Fruit fly (Drosophila melanogaster) whole organism, wandering third instar larva: Measurements from ENCODE around the gene NijB.

ENCODE experiments used
- Abd-B ChIP-seq: fragments of >200 bp; optimal IDR thresholded peaks from 2 replicates; lab custom pipeline; 2017; ENCODE audit warnings: missing biosample characterization, missing genetic modification characterization
- CG32264 ChIP-seq: fragments of 200-800 bp; sonication (Bioruptor generic); optimal IDR thresholded peaks from 2 replicates; lab custom pipeline; 2016; ENCODE audit warnings: missing biosample characterization, missing genetic modification characterization
- CG9705 ChIP-seq: fragments of 200-800 bp; sonication (Bioruptor generic); optimal IDR thresholded peaks from 2 replicates; lab custom pipeline; 2018; ENCODE audit warnings: missing biosample characterization, mild to moderate bottlenecking, missing genetic modification characterization
- CrebA ChIP-seq: fragments of 200-800 bp; sonication (Bioruptor generic); optimal IDR thresholded peaks from 2 replicates; lab custom pipeline; 2016; ENCODE audit warnings: missing biosample characterization, mild to moderate bottlenecking, missing genetic modification characterization, borderline replicate concordance
- Dfd ChIP-seq: fragments of >200 bp; optimal IDR thresholded peaks from 2 replicates; lab custom pipeline; 2017; ENCODE audit warnings: missing biosample characterization, missing genetic modification characterization
- Dif ChIP-seq: fragments of 200-275, 200-300 bp; sonication (Bioruptor generic); optimal IDR thresholded peaks from 2 replicates; lab custom pipeline; 2018; ENCODE audit warnings: missing biosample characterization, missing genetic modification characterization; ENCODE audit not compliant: partially characterized antibody
- GATAd ChIP-seq: sonication (Bioruptor generic); optimal IDR thresholded peaks from 2 replicates; lab custom pipeline; 2016; ENCODE audit warnings: missing biosample characterization, missing genetic modification characterization
- HLH106 ChIP-seq: fragments of 200-800 bp; optimal IDR thresholded peaks from 3 replicates; lab custom pipeline; 2019; ENCODE audit warnings: missing biosample characterization, mild to moderate bottlenecking, missing genetic modification characterization, moderate library complexity
- Hnf4 ChIP-seq: fragments of 200-800 bp; sonication (Bioruptor generic); optimal IDR thresholded peaks from 2 replicates; lab custom pipeline; 2016; ENCODE audit warnings: missing biosample characterization, mild to moderate bottlenecking, missing genetic modification characterization
- Hr78 ChIP-seq: fragments of >200 bp; optimal IDR thresholded peaks from 2 replicates; lab custom pipeline; 2017; ENCODE audit warnings: missing biosample characterization, missing genetic modification characterization
- Hr83 ChIP-seq: fragments of 200-300 bp; sonication (Bioruptor generic); optimal IDR thresholded peaks from 2 replicates; lab custom pipeline; 2016; ENCODE audit warnings: missing biosample characterization, mild to moderate bottlenecking, missing genetic modification characterization, moderate library complexity; ENCODE audit not compliant: poor library complexity, severe bottlenecking
- Jra ChIP-seq: sonication (Bioruptor generic); optimal IDR thresholded peaks from 2 replicates; lab custom pipeline; 2016; ENCODE audit warnings: missing biosample characterization, missing genetic modification characterization
- Mio ChIP-seq: sonication (Bioruptor generic); optimal IDR thresholded peaks from 2 replicates; lab custom pipeline; 2016; ENCODE audit warnings: missing biosample characterization, missing genetic modification characterization
- Myc ChIP-seq: fragments of >200 bp; optimal IDR thresholded peaks from 2 replicates; lab custom pipeline; 2017
- N ChIP-seq: fragments of >200 bp; optimal IDR thresholded peaks from 2 replicates; lab custom pipeline; 2018; ENCODE audit warnings: missing biosample characterization, missing external identifiers, missing genetic modification characterization
- OdsH ChIP-seq: fragments of 200-800 bp; sonication (Bioruptor generic); optimal IDR thresholded peaks from 2 replicates; lab custom pipeline; 2016; ENCODE audit warnings: missing biosample characterization, mild to moderate bottlenecking, missing genetic modification characterization
- Rel ChIP-seq, 2 experiments: fragments of 200-800 bp; sonication (Bioruptor generic) in 1 of 2; optimal IDR thresholded peaks; 2 replicates in 1 of 2; 3 replicates in 1 of 2; lab custom pipeline; 2016 to 2019; ENCODE audit warnings: mild to moderate bottlenecking in 2 of 2, missing biosample characterization in 2 of 2, missing genetic modification characterization in 2 of 2, moderate library complexity in 1 of 2
- Sp1 ChIP-seq: fragments of 200-800 bp; sonication (Bioruptor generic); optimal IDR thresholded peaks from 3 replicates; lab custom pipeline; 2019; ENCODE audit warnings: missing biosample characterization, mild to moderate bottlenecking, missing genetic modification characterization, moderate library complexity
- Vsx2 ChIP-seq: fragments of 200-300, 225-300 bp; sonication (Bioruptor generic); optimal IDR thresholded peaks from 2 replicates; lab custom pipeline; 2018; ENCODE audit warnings: missing biosample characterization, missing genetic modification characterization; ENCODE audit not compliant: partially characterized antibody
- br ChIP-seq: fragments of 200-800 bp; sonication (Bioruptor generic); optimal IDR thresholded peaks from 2 replicates; lab custom pipeline; 2016; ENCODE audit warnings: missing biosample characterization, missing genetic modification characterization
- brk ChIP-seq: fragments of 200-800 bp; sonication (Bioruptor generic); optimal IDR thresholded peaks from 2 replicates; lab custom pipeline; 2016; ENCODE audit warnings: missing biosample characterization, mild to moderate bottlenecking, missing genetic modification characterization
- dl ChIP-seq, 2 experiments: fragments of 175-275, 200-275 bp in 1 of 2; fragments of 200-275 bp in 1 of 2; sonication (Bioruptor generic); optimal IDR thresholded peaks; lab custom pipeline; 2018; ENCODE audit warnings: mild to moderate bottlenecking in 2 of 2, missing biosample characterization in 2 of 2, missing genetic modification characterization in 2 of 2, moderate library complexity in 2 of 2; ENCODE audit not compliant: partially characterized antibody in 2 of 2, insufficient read depth in 1 of 2
- dmrt93B ChIP-seq: fragments of 200-800 bp; sonication (Bioruptor generic); optimal IDR thresholded peaks from 2 replicates; lab custom pipeline; 2018; ENCODE audit warnings: missing biosample characterization, mild to moderate bottlenecking, missing genetic modification characterization
- dsf ChIP-seq: sonication (Bioruptor generic); optimal IDR thresholded peaks from 2 replicates; lab custom pipeline; 2016; ENCODE audit warnings: missing biosample characterization, missing genetic modification characterization, borderline replicate concordance
- ey ChIP-seq: fragments of 200-800 bp; sonication (Bioruptor generic); optimal IDR thresholded peaks from 2 replicates; lab custom pipeline; 2016; ENCODE audit warnings: missing biosample characterization, missing genetic modification characterization
- foxo ChIP-seq, 2 experiments: fragments of 200-800 bp; sonication (Bioruptor generic); optimal IDR thresholded peaks; 2 replicates in 1 of 2; 3 replicates in 1 of 2; lab custom pipeline; 2016 to 2017; ENCODE audit warnings: missing biosample characterization in 2 of 2, missing genetic modification characterization in 2 of 2
- fru ChIP-seq: fragments of 200-800 bp; sonication (Bioruptor generic); optimal IDR thresholded peaks from 3 replicates; lab custom pipeline; 2016; ENCODE audit warnings: missing biosample characterization, mild to moderate bottlenecking, missing genetic modification characterization
- h ChIP-seq: fragments of 200-800 bp; sonication (Bioruptor generic); optimal IDR thresholded peaks from 3 replicates; lab custom pipeline; 2016; ENCODE audit warnings: missing biosample characterization, mild to moderate bottlenecking, missing genetic modification characterization
- jim ChIP-seq: fragments of 175-275, 200-325 bp; sonication (Bioruptor generic); optimal IDR thresholded peaks from 2 replicates; lab custom pipeline; 2016; ENCODE audit warnings: missing biosample characterization, mild to moderate bottlenecking, missing genetic modification characterization
- lola ChIP-seq: fragments of >200 bp; optimal IDR thresholded peaks from 2 replicates; lab custom pipeline; 2017; ENCODE audit warnings: missing biosample characterization, missing genetic modification characterization
- pan ChIP-seq: fragments of >200 bp; optimal IDR thresholded peaks from 2 replicates; lab custom pipeline; 2017
- psq ChIP-seq: fragments of 200-800 bp; sonication (Bioruptor generic); optimal IDR thresholded peaks from 3 replicates; lab custom pipeline; 2017; ENCODE audit warnings: missing biosample characterization, mild to moderate bottlenecking, missing genetic modification characterization, moderate library complexity
- rgr ChIP-seq: fragments of 200-800 bp; sonication (Bioruptor generic); optimal IDR thresholded peaks from 3 replicates; lab custom pipeline; 2016; ENCODE audit warnings: missing biosample characterization, mild to moderate bottlenecking, missing genetic modification characterization
- sage ChIP-seq: fragments of 200-800 bp; sonication (Bioruptor generic); optimal IDR thresholded peaks from 2 replicates; lab custom pipeline; 2016; ENCODE audit warnings: missing biosample characterization, mild to moderate bottlenecking, missing genetic modification characterization
- sv ChIP-seq: fragments of 200-800 bp; sonication (Bioruptor generic); optimal IDR thresholded peaks from 3 replicates; lab custom pipeline; 2016; ENCODE audit warnings: missing biosample characterization, missing genetic modification characterization
- tai ChIP-seq: sonication (Bioruptor generic); optimal IDR thresholded peaks from 2 replicates; lab custom pipeline; 2016; ENCODE audit warnings: missing biosample characterization, missing genetic modification characterization
- usp ChIP-seq: fragments of >200 bp; optimal IDR thresholded peaks from 2 replicates; lab custom pipeline; 2017; ENCODE audit warnings: missing biosample characterization, missing genetic modification characterization
- woc ChIP-seq: sonication (Bioruptor generic); optimal IDR thresholded peaks from 2 replicates; lab custom pipeline; 2016; ENCODE audit warnings: missing biosample characterization, mild to moderate bottlenecking, missing genetic modification characterization

NijB gene

DNA sequence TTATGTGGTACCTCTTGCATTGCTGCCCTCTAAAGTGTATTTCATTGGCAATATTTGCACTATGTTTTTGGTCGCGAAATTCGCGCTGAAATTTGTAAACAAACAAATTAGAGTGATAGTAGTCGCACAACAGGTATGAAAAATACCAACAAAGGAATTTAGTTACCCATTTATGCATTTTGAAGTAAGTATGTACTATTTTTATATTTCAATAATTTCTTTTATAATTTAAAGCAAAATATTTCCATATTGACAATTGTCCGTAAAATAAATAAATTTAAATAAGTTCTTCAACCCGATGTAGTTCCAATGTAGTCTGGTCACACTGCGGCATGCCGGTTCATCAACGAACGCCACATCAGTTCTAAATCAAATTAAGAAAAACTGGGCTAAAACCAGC lies 19.7 kb upstream of the NijB start, which contains the start of the genes Rad9 and Uggt:
TSS of gene Rad9 (minus strand) at position 114 of the 400 bp plus-strand sequence.
TSS of gene Uggt (plus strand) at position 308 of the 400 bp plus-strand sequence.
- TF ChIP-seq Hr83 (GFP tag; lab: Kevin White, UChicago) (no peak), psq (GFP tag; lab: Kevin White, UChicago) (peak; percentile 20)
- TF ChIP-seq, all 38 proteins: peak for 1

DNA sequence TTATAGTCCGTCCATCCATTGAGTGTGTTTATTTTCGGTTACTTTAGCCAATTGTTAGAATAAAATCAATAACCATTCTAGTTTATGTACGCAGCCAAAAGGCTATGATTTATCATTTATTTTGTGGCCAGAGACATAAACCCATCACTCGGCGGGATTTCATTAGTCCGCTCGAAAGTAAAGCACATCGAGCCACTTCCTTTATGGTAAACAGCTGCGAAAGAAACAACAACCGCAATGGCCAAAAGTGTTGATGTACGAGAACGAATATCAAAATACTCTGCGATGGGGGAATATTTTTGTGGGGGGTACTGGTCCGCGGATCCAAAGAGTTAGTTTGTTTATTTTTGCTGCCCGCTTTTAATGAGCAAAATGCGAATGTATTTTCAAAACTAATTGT lies 10.6 kb upstream of the NijB start:
- TF ChIP-seq lola (GFP tag; lab: Kevin White, UChicago) (no peak), dsf (GFP tag; lab: Kevin White, UChicago) (no peak), Rel (GFP tag; optimal IDR thresholded peaks at IDR 0.05; lab: Kevin White, UChicago) (no peak), Rel (tag; optimal IDR thresholded peaks at IDR 0.05; lab: Kevin White, UChicago) (no peak), pan (lab: Kevin White, UChicago) (no peak), psq (GFP tag; lab: Kevin White, UChicago) (no peak), sv (GFP tag; lab: Kevin White, UChicago) (no peak)

DNA sequence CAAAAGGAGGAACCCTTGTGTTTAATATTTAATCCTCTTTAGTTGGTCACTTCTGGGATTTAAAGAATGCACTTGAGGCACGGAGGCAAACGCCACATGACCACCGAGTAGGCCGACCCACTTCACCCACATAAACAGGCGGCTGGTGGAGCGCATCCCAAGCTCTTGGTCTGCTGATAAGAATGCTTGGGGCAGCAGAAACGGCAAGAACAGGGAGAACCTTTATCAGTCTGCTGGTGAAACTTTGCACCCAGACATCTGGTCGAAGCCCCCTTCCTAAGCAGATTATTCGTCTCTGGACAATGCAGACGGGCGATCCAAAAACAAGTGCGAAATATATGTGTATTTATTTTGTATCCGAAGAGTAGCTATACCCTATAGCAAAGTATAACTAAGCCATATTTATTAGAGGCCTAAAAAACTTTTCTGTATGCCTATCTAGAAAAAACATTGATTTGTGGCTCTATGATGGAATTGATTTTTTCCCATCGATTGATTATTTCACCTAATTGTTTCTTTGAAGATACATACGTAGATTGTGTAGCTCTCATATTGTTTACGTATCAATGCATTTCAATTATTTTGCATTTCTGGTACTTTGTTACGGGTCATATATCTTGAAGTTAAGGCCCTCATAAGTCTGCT lies 2.8 kb upstream of the NijB start:
- TF ChIP-seq dl (GFP tag; optimal IDR thresholded peaks at IDR 0.05; lab: Kevin White, UChicago; ENCODE audit: insufficient read depth in 1 of 2, partially characterized antibody in 2 of 2) (no peak), Hr83 (GFP tag; lab: Kevin White, UChicago) (no peak), CG9705 (GFP tag; lab: Kevin White, UChicago) (no peak), h (GFP tag; lab: Kevin White, UChicago) (peak; percentile 8), dmrt93B (GFP tag; lab: Kevin White, UChicago) (no peak), N (GFP tag; lab: Kevin White, UChicago) (no peak), Abd-B (GFP tag; lab: Kevin White, UChicago) (no peak), CG32264 (GFP tag; lab: Kevin White, UChicago) (no peak), Vsx2 (GFP tag; lab: Kevin White, UChicago) (no peak), Dfd (no peak), dsf (GFP tag; lab: Kevin White, UChicago) (no peak), jim (no peak), Jra (GFP tag; lab: Kevin White, UChicago) (no peak), Hnf4 (GFP tag; lab: Kevin White, UChicago) (peak; percentile 30), brk (GFP tag; lab: Kevin White, UChicago) (no peak), lola (GFP tag; lab: Kevin White, UChicago) (no peak), CrebA (GFP tag; lab: Kevin White, UChicago) (no peak), Dif (GFP tag; lab: Kevin White, UChicago) (peak; percentile 0), Hr78 (GFP tag; lab: Kevin White, UChicago) (no peak), sv (GFP tag; lab: Kevin White, UChicago) (no peak), woc (GFP tag; lab: Kevin White, UChicago) (no peak), Myc (lab: Kevin White, UChicago) (no peak), GATAd (GFP tag; lab: Kevin White, UChicago) (no peak), psq (GFP tag; lab: Kevin White, UChicago) (no peak), pan (lab: Kevin White, UChicago) (no peak), HLH106 (tag; lab: Kevin White, UChicago) (no peak), Rel (GFP tag; optimal IDR thresholded peaks at IDR 0.05; lab: Kevin White, UChicago) (no peak), Rel (tag; optimal IDR thresholded peaks at IDR 0.05; lab: Kevin White, UChicago) (peak; percentile 35), usp (GFP tag; lab: Kevin White, UChicago) (no peak), tai (GFP tag; lab: Kevin White, UChicago) (no peak), fru (peak; percentile 41), Mio (GFP tag; lab: Kevin White, UChicago) (no peak), br (no peak), foxo (GFP tag; optimal IDR thresholded peaks at IDR 0.05; lab: Kevin White, UChicago) (peak in 1 of 2 experiments; percentile 33), rgr (GFP tag; lab: Kevin White, UChicago) (peak; percentile 20), sage (GFP tag; lab: Kevin White, UChicago) (no peak), Sp1 (GFP tag; lab: Kevin White, UChicago) (no peak), ey (no peak), OdsH (GFP tag; lab: Kevin White, UChicago) (no peak)
